Fruit fly (Drosophila melanogaster) whole organism, wandering third instar larva: ENCODE data around the gene GNBP3.

Source experiments
- Abd-B ChIP-seq: fragments of >200 bp; optimal IDR thresholded peaks from 2 replicates; lab custom pipeline; 2017; ENCODE audit warnings: missing biosample characterization, missing genetic modification characterization
- CG32264 ChIP-seq: fragments of 200-800 bp; sonication (Bioruptor generic); optimal IDR thresholded peaks from 2 replicates; lab custom pipeline; 2016; ENCODE audit warnings: missing biosample characterization, missing genetic modification characterization
- CrebA ChIP-seq: fragments of 200-800 bp; sonication (Bioruptor generic); optimal IDR thresholded peaks from 2 replicates; lab custom pipeline; 2016; ENCODE audit warnings: missing biosample characterization, mild to moderate bottlenecking, missing genetic modification characterization, borderline replicate concordance
- Dfd ChIP-seq: fragments of >200 bp; optimal IDR thresholded peaks from 2 replicates; lab custom pipeline; 2017; ENCODE audit warnings: missing biosample characterization, missing genetic modification characterization
- Dif ChIP-seq: fragments of 200-275, 200-300 bp; sonication (Bioruptor generic); optimal IDR thresholded peaks from 2 replicates; lab custom pipeline; 2018; ENCODE audit warnings: missing biosample characterization, missing genetic modification characterization; ENCODE audit not compliant: partially characterized antibody
- HLH106 ChIP-seq: fragments of 200-800 bp; optimal IDR thresholded peaks from 3 replicates; lab custom pipeline; 2019; ENCODE audit warnings: missing biosample characterization, mild to moderate bottlenecking, missing genetic modification characterization, moderate library complexity
- Hnf4 ChIP-seq: fragments of 200-800 bp; sonication (Bioruptor generic); optimal IDR thresholded peaks from 2 replicates; lab custom pipeline; 2016; ENCODE audit warnings: missing biosample characterization, mild to moderate bottlenecking, missing genetic modification characterization
- Hr83 ChIP-seq: fragments of 200-300 bp; sonication (Bioruptor generic); optimal IDR thresholded peaks from 2 replicates; lab custom pipeline; 2016; ENCODE audit warnings: missing biosample characterization, mild to moderate bottlenecking, missing genetic modification characterization, moderate library complexity; ENCODE audit not compliant: poor library complexity, severe bottlenecking
- Myc ChIP-seq: fragments of >200 bp; optimal IDR thresholded peaks from 2 replicates; lab custom pipeline; 2017
- N ChIP-seq: fragments of >200 bp; optimal IDR thresholded peaks from 2 replicates; lab custom pipeline; 2018; ENCODE audit warnings: missing biosample characterization, missing external identifiers, missing genetic modification characterization
- OdsH ChIP-seq: fragments of 200-800 bp; sonication (Bioruptor generic); optimal IDR thresholded peaks from 2 replicates; lab custom pipeline; 2016; ENCODE audit warnings: missing biosample characterization, mild to moderate bottlenecking, missing genetic modification characterization
- Rel ChIP-seq, 2 experiments: fragments of 200-800 bp; sonication (Bioruptor generic) in 1 of 2; optimal IDR thresholded peaks; 2 replicates in 1 of 2; 3 replicates in 1 of 2; lab custom pipeline; 2016 to 2019; ENCODE audit warnings: mild to moderate bottlenecking in 2 of 2, missing biosample characterization in 2 of 2, missing genetic modification characterization in 2 of 2, moderate library complexity in 1 of 2
- Sp1 ChIP-seq: fragments of 200-800 bp; sonication (Bioruptor generic); optimal IDR thresholded peaks from 3 replicates; lab custom pipeline; 2019; ENCODE audit warnings: missing biosample characterization, mild to moderate bottlenecking, missing genetic modification characterization, moderate library complexity
- br ChIP-seq: fragments of 200-800 bp; sonication (Bioruptor generic); optimal IDR thresholded peaks from 2 replicates; lab custom pipeline; 2016; ENCODE audit warnings: missing biosample characterization, missing genetic modification characterization
- brk ChIP-seq: fragments of 200-800 bp; sonication (Bioruptor generic); optimal IDR thresholded peaks from 2 replicates; lab custom pipeline; 2016; ENCODE audit warnings: missing biosample characterization, mild to moderate bottlenecking, missing genetic modification characterization
- dl ChIP-seq, 2 experiments: fragments of 175-275, 200-275 bp in 1 of 2; fragments of 200-275 bp in 1 of 2; sonication (Bioruptor generic); optimal IDR thresholded peaks; lab custom pipeline; 2018; ENCODE audit warnings: mild to moderate bottlenecking in 2 of 2, missing biosample characterization in 2 of 2, missing genetic modification characterization in 2 of 2, moderate library complexity in 2 of 2; ENCODE audit not compliant: partially characterized antibody in 2 of 2, insufficient read depth in 1 of 2
- dmrt93B ChIP-seq: fragments of 200-800 bp; sonication (Bioruptor generic); optimal IDR thresholded peaks from 2 replicates; lab custom pipeline; 2018; ENCODE audit warnings: missing biosample characterization, mild to moderate bottlenecking, missing genetic modification characterization
- dsf ChIP-seq: sonication (Bioruptor generic); optimal IDR thresholded peaks from 2 replicates; lab custom pipeline; 2016; ENCODE audit warnings: missing biosample characterization, missing genetic modification characterization, borderline replicate concordance
- ey ChIP-seq: fragments of 200-800 bp; sonication (Bioruptor generic); optimal IDR thresholded peaks from 2 replicates; lab custom pipeline; 2016; ENCODE audit warnings: missing biosample characterization, missing genetic modification characterization
- foxo ChIP-seq, 2 experiments: fragments of 200-800 bp; sonication (Bioruptor generic); optimal IDR thresholded peaks; 2 replicates in 1 of 2; 3 replicates in 1 of 2; lab custom pipeline; 2016 to 2017; ENCODE audit warnings: missing biosample characterization in 2 of 2, missing genetic modification characterization in 2 of 2
- fru ChIP-seq: fragments of 200-800 bp; sonication (Bioruptor generic); optimal IDR thresholded peaks from 3 replicates; lab custom pipeline; 2016; ENCODE audit warnings: missing biosample characterization, mild to moderate bottlenecking, missing genetic modification characterization
- h ChIP-seq: fragments of 200-800 bp; sonication (Bioruptor generic); optimal IDR thresholded peaks from 3 replicates; lab custom pipeline; 2016; ENCODE audit warnings: missing biosample characterization, mild to moderate bottlenecking, missing genetic modification characterization
- jim ChIP-seq: fragments of 175-275, 200-325 bp; sonication (Bioruptor generic); optimal IDR thresholded peaks from 2 replicates; lab custom pipeline; 2016; ENCODE audit warnings: missing biosample characterization, mild to moderate bottlenecking, missing genetic modification characterization
- lola ChIP-seq: fragments of >200 bp; optimal IDR thresholded peaks from 2 replicates; lab custom pipeline; 2017; ENCODE audit warnings: missing biosample characterization, missing genetic modification characterization
- pan ChIP-seq: fragments of >200 bp; optimal IDR thresholded peaks from 2 replicates; lab custom pipeline; 2017
- psq ChIP-seq: fragments of 200-800 bp; sonication (Bioruptor generic); optimal IDR thresholded peaks from 3 replicates; lab custom pipeline; 2017; ENCODE audit warnings: missing biosample characterization, mild to moderate bottlenecking, missing genetic modification characterization, moderate library complexity
- rgr ChIP-seq: fragments of 200-800 bp; sonication (Bioruptor generic); optimal IDR thresholded peaks from 3 replicates; lab custom pipeline; 2016; ENCODE audit warnings: missing biosample characterization, mild to moderate bottlenecking, missing genetic modification characterization
- sage ChIP-seq: fragments of 200-800 bp; sonication (Bioruptor generic); optimal IDR thresholded peaks from 2 replicates; lab custom pipeline; 2016; ENCODE audit warnings: missing biosample characterization, mild to moderate bottlenecking, missing genetic modification characterization
- sv ChIP-seq: fragments of 200-800 bp; sonication (Bioruptor generic); optimal IDR thresholded peaks from 3 replicates; lab custom pipeline; 2016; ENCODE audit warnings: missing biosample characterization, missing genetic modification characterization
- tai ChIP-seq: sonication (Bioruptor generic); optimal IDR thresholded peaks from 2 replicates; lab custom pipeline; 2016; ENCODE audit warnings: missing biosample characterization, missing genetic modification characterization
- usp ChIP-seq: fragments of >200 bp; optimal IDR thresholded peaks from 2 replicates; lab custom pipeline; 2017; ENCODE audit warnings: missing biosample characterization, missing genetic modification characterization
- woc ChIP-seq: sonication (Bioruptor generic); optimal IDR thresholded peaks from 2 replicates; lab custom pipeline; 2016; ENCODE audit warnings: missing biosample characterization, mild to moderate bottlenecking, missing genetic modification characterization

The GNBP3 gene

dm6 chr3L:8978678-8979413 lies 24.0 kb downstream of the GNBP3 start:
- TF ChIP-seq lola (GFP tag; lab: Kevin White, UChicago) = no peak
- TF ChIP-seq ey (GFP tag; lab: Kevin White, UChicago) = peak; percentile 55
- TF ChIP-seq foxo (GFP tag; optimal IDR thresholded peaks at IDR 0.05; lab: Kevin White, UChicago) = peak in 1 of 2 experiments; percentile 42
- no peak for TF ChIP-seq sv (GFP tag; lab: Kevin White, UChicago)
- TF ChIP-seq h (GFP tag; lab: Kevin White, UChicago) = peak; percentile 44
- TF ChIP-seq Rel (GFP tag; optimal IDR thresholded peaks at IDR 0.05; lab: Kevin White, UChicago) = no peak
- no peak for TF ChIP-seq Rel (tag; optimal IDR thresholded peaks at IDR 0.05; lab: Kevin White, UChicago)
- no peak for TF ChIP-seq pan (lab: Kevin White, UChicago)
- TF ChIP-seq dmrt93B (GFP tag; lab: Kevin White, UChicago) = no peak
- peak; percentile 46 for TF ChIP-seq rgr
- peak; percentile 51 for TF ChIP-seq Dif (GFP tag; lab: Kevin White, UChicago)
- TF ChIP-seq OdsH (GFP tag; lab: Kevin White, UChicago) = peak; percentile 44
- TF ChIP-seq Sp1 (GFP tag; lab: Kevin White, UChicago) = no peak
- TF ChIP-seq woc (GFP tag; lab: Kevin White, UChicago) = no peak
- TF ChIP-seq tai (GFP tag; lab: Kevin White, UChicago) = no peak
- peak; percentile 68 for TF ChIP-seq psq (GFP tag; lab: Kevin White, UChicago)
- no peak for TF ChIP-seq dl (GFP tag; optimal IDR thresholded peaks at IDR 0.05; lab: Kevin White, UChicago; ENCODE audit: insufficient read depth in 1 of 2, partially characterized antibody in 2 of 2)
- peak; percentile 8 for TF ChIP-seq fru
- no peak for TF ChIP-seq br
- TF ChIP-seq Abd-B (GFP tag; lab: Kevin White, UChicago) = no peak
- peak; percentile 13 for TF ChIP-seq HLH106 (tag; lab: Kevin White, UChicago)
- TF ChIP-seq CrebA (GFP tag; lab: Kevin White, UChicago) = no peak
- no peak for TF ChIP-seq Hnf4 (GFP tag; lab: Kevin White, UChicago)

- TF ChIP-seq br (no peak), dsf (GFP tag; lab: Kevin White, UChicago) (no peak), usp (GFP tag; lab: Kevin White, UChicago) (no peak), pan (lab: Kevin White, UChicago) (no peak), sv (GFP tag; lab: Kevin White, UChicago) (no peak), CG32264 (GFP tag; lab: Kevin White, UChicago) (no peak), lola (GFP tag; lab: Kevin White, UChicago) (no peak), jim (no peak)
These were observed 25.0 kb downstream of the GNBP3 start, which contains the start of gene CG5644 for dm6 chr3L:8979780-8980179. CG5644 (minus strand) TSS chr3L:8979880.

dm6 chr3L:8981495-8981894 lies 26.7 kb downstream of the GNBP3 start, which contains the start of gene CG13314:
CG13314 (plus strand) TSS chr3L:8981795.
- no peak for TF ChIP-seq h (GFP tag; lab: Kevin White, UChicago)
- no peak for TF ChIP-seq brk (GFP tag; lab: Kevin White, UChicago)
- no peak for TF ChIP-seq N
- no peak for TF ChIP-seq OdsH (GFP tag; lab: Kevin White, UChicago)

dm6 chr3L:8982044-8982443 lies 27.2 kb downstream of the GNBP3 start:
- no peak for TF ChIP-seq woc (GFP tag; lab: Kevin White, UChicago)
- peak; percentile 15 for TF ChIP-seq HLH106 (tag; lab: Kevin White, UChicago)
- peak; percentile 12 for TF ChIP-seq h (GFP tag; lab: Kevin White, UChicago)
- TF ChIP-seq foxo (GFP tag; optimal IDR thresholded peaks at IDR 0.05; lab: Kevin White, UChicago) = peak in 1 of 2 experiments; percentile 26
- TF ChIP-seq, all 38 proteins: peak for 3

- peak; percentile 32 for TF ChIP-seq HLH106 (tag; lab: Kevin White, UChicago)
- TF ChIP-seq rgr = peak; percentile 8
- TF ChIP-seq Myc (lab: Kevin White, UChicago) = no peak
- no peak for TF ChIP-seq sv (GFP tag; lab: Kevin White, UChicago)
- no peak for TF ChIP-seq Abd-B (GFP tag; lab: Kevin White, UChicago)
- TF ChIP-seq Hr83 = peak; percentile 38
- TF ChIP-seq foxo (GFP tag; optimal IDR thresholded peaks at IDR 0.05; lab: Kevin White, UChicago) = peak in 1 of 2 experiments; percentile 41
- no peak for TF ChIP-seq CG32264 (GFP tag; lab: Kevin White, UChicago)
- no peak for TF ChIP-seq Dfd (GFP tag; lab: Kevin White, UChicago)
- TF ChIP-seq Sp1 (GFP tag; lab: Kevin White, UChicago) = peak; percentile 2
- TF ChIP-seq woc (GFP tag; lab: Kevin White, UChicago) = peak; percentile 25
- peak; percentile 26 for TF ChIP-seq br
- TF ChIP-seq dmrt93B (GFP tag; lab: Kevin White, UChicago) = no peak
- TF ChIP-seq OdsH (GFP tag; lab: Kevin White, UChicago) = no peak
- no peak for TF ChIP-seq sage
- TF ChIP-seq h (GFP tag; lab: Kevin White, UChicago) = peak; percentile 52
These were observed 30.5 kb downstream of the GNBP3 start for dm6 chr3L:8985132-8985847.
